Fruit fly (Drosophila melanogaster): Measurements from ENCODE around the gene nudC.

nudC gene

DNA sequence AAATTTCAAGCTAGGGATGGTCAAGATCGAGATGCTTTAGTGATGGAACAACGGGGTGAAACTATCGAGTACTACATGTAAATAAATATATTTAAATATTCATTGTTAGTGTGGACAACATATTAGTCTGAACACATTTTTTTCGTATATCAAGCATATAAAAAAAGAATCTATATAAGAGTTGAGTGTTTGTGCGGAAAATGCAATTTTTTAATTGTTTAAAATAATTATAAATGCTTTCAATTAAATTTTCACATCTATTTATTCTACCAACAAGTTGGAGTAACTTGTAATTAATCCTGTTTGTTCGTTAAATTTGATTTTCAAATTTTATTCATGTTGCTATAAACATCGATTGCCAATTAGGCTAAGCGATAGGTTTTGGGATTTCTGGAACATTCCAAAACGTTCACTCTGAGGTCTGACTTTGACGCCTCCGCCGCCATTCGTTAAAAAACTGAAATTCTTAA, 25.1 kb upstream of the nudC start, which contains the start of the genes mus302 and CG9705:
mus302 (minus strand) TSS at position 33 of the 470 bp plus-strand sequence.
CG9705 (plus strand) TSS at position 397 of the 470 bp plus-strand sequence.
- TF ChIP-seq Sin3A (optimal IDR thresholded peaks at IDR 0.05), result no peak
- TF ChIP-seq insv (optimal IDR thresholded peaks at IDR 0.05), result no peak
- TF ChIP-seq h (optimal IDR thresholded peaks at IDR 0.05), result no peak

DNA sequence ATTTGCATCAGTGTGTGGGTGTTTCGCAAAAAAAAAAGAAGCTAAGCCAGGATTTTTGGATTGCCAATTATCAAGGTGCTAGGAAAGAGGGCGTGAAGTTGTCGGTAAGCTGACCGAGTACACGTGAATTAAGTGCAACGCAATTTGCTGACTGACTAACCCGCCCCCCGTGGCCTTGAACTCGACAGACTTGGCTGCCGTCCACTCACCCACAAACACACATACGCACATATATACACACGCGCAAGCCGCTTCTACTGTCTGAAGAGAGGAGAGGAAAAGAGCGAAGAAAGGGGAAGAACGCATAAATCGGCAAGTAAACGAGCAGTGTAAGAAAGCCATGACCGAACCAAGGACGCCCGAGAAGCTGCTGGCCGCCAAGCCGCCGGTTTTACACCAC, 24.5 kb upstream of the nudC start:
- TF ChIP-seq Sin3A (optimal IDR thresholded peaks at IDR 0.05) (no peak), h (optimal IDR thresholded peaks at IDR 0.05) (no peak), insv (optimal IDR thresholded peaks at IDR 0.05) (no peak), Myc (optimal IDR thresholded peaks at IDR 0.05) (no peak), ttk (optimal IDR thresholded peaks at IDR 0.05) (no peak), psq (optimal IDR thresholded peaks at IDR 0.05) (no peak)

DNA sequence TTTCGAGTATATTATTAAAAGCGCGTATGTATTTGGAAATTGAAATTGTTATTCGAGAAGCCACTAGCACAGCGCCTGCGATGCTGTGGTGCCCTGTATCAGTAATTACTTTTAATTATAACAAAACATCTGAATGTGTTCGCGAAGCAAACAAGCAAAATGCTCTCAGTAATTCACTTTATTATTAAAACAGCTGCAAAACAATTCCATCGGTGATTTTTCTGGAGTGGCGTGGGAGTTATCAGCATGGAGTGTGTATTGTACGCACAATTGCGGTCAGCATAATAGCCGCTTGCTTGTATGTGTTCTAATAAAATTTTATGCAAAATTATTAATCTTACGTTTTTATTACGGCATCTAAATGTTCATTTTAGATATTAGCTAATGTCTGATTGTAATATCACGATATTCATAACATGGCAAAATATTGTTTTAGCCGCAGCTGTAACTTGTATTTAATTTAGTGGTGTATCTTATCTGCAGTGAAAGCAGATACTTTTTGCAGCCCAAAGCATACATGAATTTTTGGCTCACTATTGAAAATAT, 22.5 kb upstream of the nudC start:
- no peak for TF ChIP-seq insv (optimal IDR thresholded peaks at IDR 0.05)
- no peak for TF ChIP-seq h (optimal IDR thresholded peaks at IDR 0.05)
- no peak for TF ChIP-seq psq (optimal IDR thresholded peaks at IDR 0.05)
- TF ChIP-seq ttk (optimal IDR thresholded peaks at IDR 0.05), result no peak
- TF ChIP-seq Sin3A (optimal IDR thresholded peaks at IDR 0.05), result no peak
- no peak for TF ChIP-seq Myc (optimal IDR thresholded peaks at IDR 0.05)

DNA sequence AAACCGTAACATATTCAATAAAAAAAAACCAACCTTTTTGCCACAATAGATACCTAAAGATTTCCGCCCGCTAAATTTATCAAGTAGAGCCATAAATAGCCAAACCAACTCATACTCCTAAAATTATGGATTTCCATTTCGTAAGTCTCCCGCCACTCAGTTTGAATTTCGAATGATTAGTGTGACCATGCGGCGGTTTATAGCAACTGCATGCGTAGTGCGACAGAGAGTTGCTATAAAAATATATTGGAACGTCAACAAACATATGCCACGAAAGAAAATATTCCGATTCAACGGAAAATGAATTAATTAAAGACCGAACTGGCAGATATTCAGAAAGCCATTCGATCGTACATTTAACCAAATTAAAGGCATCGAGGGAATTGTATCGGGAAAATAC, 22.0 kb upstream of the nudC start, which contains the start of gene CG9706:
CG9706 (plus strand) TSS at position 222 of the 400 bp plus-strand sequence.
- no peak for TF ChIP-seq h (optimal IDR thresholded peaks at IDR 0.05)
- no peak for TF ChIP-seq psq (optimal IDR thresholded peaks at IDR 0.05)
- TF ChIP-seq insv (optimal IDR thresholded peaks at IDR 0.05), result no peak
- TF ChIP-seq Sin3A (optimal IDR thresholded peaks at IDR 0.05), result no peak

DNA sequence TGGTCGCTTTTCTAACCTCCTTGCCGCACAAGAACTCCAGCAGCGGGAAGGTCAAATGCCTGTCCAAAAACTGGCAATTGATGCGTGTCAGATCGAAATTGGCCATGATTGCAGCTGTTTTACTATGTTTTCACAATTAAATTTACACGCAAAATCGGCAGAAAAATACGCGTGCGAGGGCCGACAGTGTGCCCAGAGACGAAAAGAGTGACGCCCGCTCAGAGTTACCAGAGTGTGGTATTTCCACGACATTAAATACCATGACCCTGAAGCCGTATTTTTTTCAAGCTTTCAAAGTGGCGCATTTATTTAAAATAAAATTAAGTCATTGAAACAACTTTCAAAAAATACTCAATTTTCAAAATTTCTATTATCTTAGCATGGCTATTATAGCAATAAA, 18.1 kb upstream of the nudC start, which contains the start of gene eIF3e:
eIF3e (minus strand) TSS at position 214 of the 400 bp plus-strand sequence.
- TF ChIP-seq h (optimal IDR thresholded peaks at IDR 0.05) (no peak), ttk (optimal IDR thresholded peaks at IDR 0.05) (no peak), psq (optimal IDR thresholded peaks at IDR 0.05) (no peak)

DNA sequence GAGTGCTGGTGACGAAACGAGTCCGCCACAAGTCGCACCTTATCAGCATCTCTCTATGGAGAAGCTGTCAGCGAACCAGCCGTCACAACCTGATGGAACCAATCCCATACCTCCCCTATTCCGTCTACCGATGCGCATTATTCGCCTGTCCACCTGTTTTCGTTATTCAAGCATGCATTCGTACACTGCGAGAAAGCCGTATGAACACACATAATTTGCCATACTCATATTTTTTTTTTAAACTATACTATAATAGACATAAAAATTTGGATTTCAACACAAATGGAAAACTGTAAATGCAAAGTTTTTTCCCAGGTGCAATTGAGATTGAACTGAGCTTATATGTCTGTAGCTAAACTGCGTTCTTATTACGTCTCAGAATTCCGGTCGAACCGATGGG, 8.2 kb upstream of the nudC start:
- no peak for TF ChIP-seq psq (optimal IDR thresholded peaks at IDR 0.05)

DNA sequence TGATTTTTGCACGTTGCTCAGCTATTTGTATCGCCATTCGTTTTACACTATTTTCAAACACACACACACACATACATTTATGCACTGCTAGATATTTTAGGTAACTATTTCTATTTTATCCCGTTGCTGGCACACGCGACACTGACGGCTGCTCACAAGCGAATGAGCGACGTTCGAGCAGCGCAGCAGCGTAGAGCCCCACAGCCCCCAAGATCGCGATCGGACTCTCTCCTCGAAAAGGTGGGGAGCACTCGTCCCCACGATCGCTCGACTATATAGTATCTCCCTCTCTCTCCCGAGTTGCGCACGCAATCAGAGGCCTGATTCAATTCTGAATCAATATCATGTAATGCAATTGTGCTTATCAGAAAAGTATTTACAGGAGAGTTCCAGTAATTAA, 4.8 kb upstream of the nudC start:
- no peak for TF ChIP-seq insv (optimal IDR thresholded peaks at IDR 0.05)
- no peak for TF ChIP-seq ttk (optimal IDR thresholded peaks at IDR 0.05)
- no peak for TF ChIP-seq Sin3A (optimal IDR thresholded peaks at IDR 0.05)
- TF ChIP-seq h (optimal IDR thresholded peaks at IDR 0.05), result no peak

DNA sequence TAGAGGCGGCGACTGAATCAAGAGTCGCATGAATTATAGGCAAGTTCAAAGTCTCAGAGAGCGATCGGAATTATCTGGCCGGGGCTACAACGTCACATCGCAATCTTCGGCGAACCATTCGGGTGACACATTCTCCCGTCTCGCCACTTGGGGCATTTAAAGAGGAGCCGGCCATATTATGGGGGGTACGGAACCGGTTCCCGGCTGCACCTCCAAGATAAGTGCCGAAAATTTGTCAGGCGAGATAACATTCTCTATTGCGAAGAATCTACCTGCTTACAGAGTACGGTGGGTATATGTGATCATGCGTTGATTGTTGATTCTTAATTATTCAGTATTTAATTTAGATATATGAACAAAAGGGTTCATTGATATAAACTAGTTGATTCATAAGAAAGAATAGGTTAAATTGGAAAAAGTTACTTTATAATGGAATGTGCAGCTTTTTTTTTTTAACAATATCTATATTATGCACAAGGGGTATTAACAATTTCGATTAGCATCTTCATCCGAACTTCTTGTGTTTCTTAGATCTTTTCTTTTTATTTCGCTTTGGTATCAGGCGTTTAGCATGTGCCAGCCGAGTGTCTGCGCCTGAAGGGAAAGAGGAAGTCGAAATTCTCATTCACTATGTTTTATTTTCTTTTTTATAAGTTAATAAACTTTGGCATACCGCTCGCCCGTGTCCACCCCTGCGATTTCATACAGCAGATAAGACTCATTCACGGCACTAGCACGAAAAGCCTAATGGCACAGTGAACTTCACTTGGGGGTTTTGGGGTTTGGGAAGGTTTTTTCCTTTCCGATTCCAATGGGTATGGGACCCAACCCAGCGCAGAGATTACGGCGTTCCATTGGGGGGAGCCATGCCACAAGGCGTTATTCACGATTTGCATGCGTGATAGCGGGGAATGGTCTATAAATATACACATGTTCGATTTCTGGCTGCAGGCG, 3.0 kb upstream of the nudC start:
- TF ChIP-seq Sin3A (optimal IDR thresholded peaks at IDR 0.05) (no peak), Myc (optimal IDR thresholded peaks at IDR 0.05) (no peak), ttk (optimal IDR thresholded peaks at IDR 0.05) (no peak), h (optimal IDR thresholded peaks at IDR 0.05) (no peak), psq (optimal IDR thresholded peaks at IDR 0.05) (no peak), insv (optimal IDR thresholded peaks at IDR 0.05) (no peak)

DNA sequence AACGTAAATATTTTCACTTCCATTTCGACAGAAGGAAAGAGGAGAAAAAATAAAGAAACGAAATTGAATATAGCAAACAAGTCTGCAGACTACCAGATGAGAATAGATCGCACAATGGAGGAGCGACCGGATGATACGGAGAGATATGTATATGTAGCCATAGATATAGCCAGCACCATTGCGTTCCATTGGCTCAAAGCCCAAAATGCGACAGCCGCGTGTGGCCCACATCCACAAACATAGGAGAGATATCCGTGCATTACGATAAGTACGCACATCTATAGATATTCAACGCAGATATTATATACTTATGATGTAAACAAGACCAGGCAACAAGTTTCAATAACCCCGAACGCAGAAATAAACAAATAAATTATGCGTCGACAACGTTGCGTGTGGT, 1.5 kb upstream of the nudC start:
- TF ChIP-seq h (optimal IDR thresholded peaks at IDR 0.05) (no peak), psq (optimal IDR thresholded peaks at IDR 0.05) (no peak)

DNA sequence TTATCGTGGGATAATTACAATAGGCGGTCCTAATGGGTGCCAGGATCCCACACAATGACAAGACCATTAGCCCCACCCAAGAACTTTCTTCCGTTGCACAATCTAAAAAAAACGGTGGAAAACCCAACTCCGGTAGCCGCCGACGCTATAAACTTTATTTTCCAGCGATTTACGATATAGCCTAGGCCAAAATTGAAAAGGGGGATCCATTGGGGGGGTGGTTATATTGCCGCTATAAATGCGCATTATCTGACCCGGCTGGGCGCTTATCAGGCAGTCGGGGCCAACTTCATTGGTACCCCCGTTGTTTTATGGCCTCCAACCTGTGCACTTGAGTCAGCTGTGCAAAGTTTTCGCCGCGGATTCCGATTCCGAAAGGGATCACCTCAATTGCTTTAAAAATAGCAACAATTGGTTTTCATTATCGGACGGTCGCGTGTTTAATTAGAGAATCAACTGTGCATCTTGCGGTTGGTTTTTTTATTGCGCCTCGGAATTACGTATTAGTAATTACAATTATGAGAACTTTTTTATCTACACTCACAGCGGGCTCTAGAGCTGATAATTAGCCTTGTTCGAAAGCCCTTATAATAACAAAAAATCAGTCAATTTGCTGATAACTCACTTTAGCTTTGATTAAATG, 965 bp upstream of the nudC start:
- TF ChIP-seq h (optimal IDR thresholded peaks at IDR 0.05), result no peak
- TF ChIP-seq psq (optimal IDR thresholded peaks at IDR 0.05), result no peak
- TF ChIP-seq Sin3A (optimal IDR thresholded peaks at IDR 0.05), result no peak
- no peak for TF ChIP-seq ttk (optimal IDR thresholded peaks at IDR 0.05)
- TF ChIP-seq Myc (optimal IDR thresholded peaks at IDR 0.05), result no peak
- no peak for TF ChIP-seq insv (optimal IDR thresholded peaks at IDR 0.05)

DNA sequence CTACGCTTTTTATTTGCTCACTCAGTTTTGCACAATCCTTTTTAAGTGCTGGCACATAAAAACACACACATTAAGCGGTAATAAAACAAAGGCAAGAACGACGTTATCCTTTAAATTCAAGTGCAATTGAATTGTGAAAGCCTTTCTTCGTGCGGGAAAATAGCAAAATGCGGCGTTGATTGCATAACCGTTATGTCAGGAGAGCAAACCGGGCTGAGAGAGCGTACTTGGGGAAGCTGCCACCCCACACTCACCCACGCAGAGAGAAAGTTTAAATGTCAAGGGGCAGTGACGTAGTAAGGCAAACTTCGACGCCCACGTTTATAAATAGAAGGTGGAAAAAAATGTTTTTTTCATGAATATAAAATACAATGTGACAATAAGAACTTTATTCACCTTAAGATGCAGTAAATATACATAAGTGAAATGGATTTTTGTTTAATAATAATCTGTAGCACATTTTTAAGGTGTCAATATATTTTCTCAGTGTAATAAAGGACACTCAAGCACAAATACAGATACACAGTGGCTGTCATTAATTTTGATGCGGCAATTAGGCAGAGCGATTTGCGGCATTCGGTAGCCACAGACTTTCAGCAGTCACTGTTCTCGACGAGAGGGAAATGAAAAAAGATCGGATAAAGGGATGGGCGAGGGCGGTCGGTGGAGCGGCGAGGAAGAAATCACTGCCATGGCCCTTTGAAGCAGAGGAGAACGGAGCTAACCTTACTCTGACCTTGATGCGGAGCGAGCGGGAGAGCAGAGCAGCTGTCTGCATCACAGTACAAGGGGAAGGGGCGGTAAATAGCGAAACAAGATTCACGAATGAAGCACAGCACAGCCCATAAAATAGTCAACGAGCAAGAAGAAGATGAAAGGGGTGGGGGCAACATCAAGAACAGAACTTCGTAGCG, 1.3 kb downstream of the nudC start:
- no peak for TF ChIP-seq psq (optimal IDR thresholded peaks at IDR 0.05)
- TF ChIP-seq h (optimal IDR thresholded peaks at IDR 0.05), result no peak
- no peak for TF ChIP-seq insv (optimal IDR thresholded peaks at IDR 0.05)
- no peak for TF ChIP-seq Myc (optimal IDR thresholded peaks at IDR 0.05)
- TF ChIP-seq Sin3A (optimal IDR thresholded peaks at IDR 0.05), result no peak
- TF ChIP-seq ttk (optimal IDR thresholded peaks at IDR 0.05), result no peak

DNA sequence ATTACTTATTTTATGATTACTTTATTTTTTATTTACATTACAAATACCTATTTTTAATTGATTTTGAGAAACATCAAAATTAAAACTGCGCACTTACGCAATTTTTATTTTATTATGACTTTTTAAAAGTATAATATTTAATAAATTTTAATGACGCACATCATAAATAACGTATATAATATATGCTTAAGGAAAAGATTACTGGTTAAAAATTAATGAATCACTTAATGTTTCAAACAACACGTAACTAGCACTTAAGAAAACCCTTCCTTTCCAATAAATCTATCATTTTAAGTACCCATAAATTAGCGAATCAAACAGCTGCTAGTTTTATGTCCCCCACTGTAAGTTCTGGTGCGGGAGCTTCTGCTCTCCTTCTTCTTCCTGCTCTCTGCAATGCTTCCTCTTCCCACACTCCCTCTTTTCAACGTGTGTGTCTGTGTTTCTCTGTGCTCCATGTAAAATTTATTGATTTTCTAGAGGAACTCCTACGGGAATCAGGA, 2.1 kb downstream of the nudC start:
- TF ChIP-seq psq (optimal IDR thresholded peaks at IDR 0.05) (no peak), Sin3A (optimal IDR thresholded peaks at IDR 0.05) (no peak), Myc (optimal IDR thresholded peaks at IDR 0.05) (no peak), h (optimal IDR thresholded peaks at IDR 0.05) (no peak), insv (optimal IDR thresholded peaks at IDR 0.05) (no peak), ttk (optimal IDR thresholded peaks at IDR 0.05) (no peak)
